Worm (Caenorhabditis elegans) whole organism, young adult: ENCODE results near the gene F42F12.14.

Experiments used
- F52B5.7 ChIP-seq: sonication (generic microtip); optimal IDR thresholded peaks from 2 replicates; lab custom pipeline; 2016; ENCODE audit warnings: mild to moderate bottlenecking, missing genetic modification characterization, missing compliant biosample characterization
- ceh-100 ChIP-seq: fragments of 200-800 bp; sonication (Bioruptor generic); IDR thresholded peaks from 2 replicates; pipeline ENCODE4 v1.3.6; 2022; ENCODE audit warnings: missing genetic modification reagents, missing genetic modification characterization, missing compliant biosample characterization
- lin-35 ChIP-seq, 3 experiments: fragments of 150-350 bp in 2 of 3; sonication (generic microtip) in 1 of 3; optimal IDR thresholded peaks; 2 replicates each; lab custom pipeline; 2014 to 2018; ENCODE audit warnings: missing biosample characterization in 3 of 3, missing genetic modification characterization in 3 of 3, missing genetic modification reagents in 3 of 3
- nfya-1 ChIP-seq: sonication (generic microtip); optimal IDR thresholded peaks from 2 replicates; lab custom pipeline; 2017; ENCODE audit warnings: antibody characterized with exemption, missing compliant biosample characterization, missing genetic modification characterization, borderline replicate concordance; ENCODE audit not compliant: insufficient read depth
- nhr-27 ChIP-seq: fragments of 200-800 bp; sonication (Bioruptor generic); optimal IDR thresholded peaks from 2 replicates; lab custom pipeline; 2018; ENCODE audit warnings: mild to moderate bottlenecking, missing genetic modification characterization, moderate library complexity, missing compliant biosample characterization
- rpc-1 ChIP-seq, 2 experiments: fragments of 150-350 bp in 1 of 2; sonication (generic microtip) in 1 of 2; optimal IDR thresholded peaks; 2 replicates each; lab custom pipeline; 2014 to 2018; ENCODE audit warnings: missing biosample characterization in 1 of 2, missing genetic modification characterization in 1 of 2, missing genetic modification reagents in 1 of 2, missing genotype in 1 of 2
- tbp1 ChIP-seq: fragments of 200-800 bp; sonication (Bioruptor generic); optimal IDR thresholded peaks from 2 replicates; lab custom pipeline; 2018; ENCODE audit warnings: mild to moderate bottlenecking, missing genetic modification characterization, missing compliant biosample characterization
- unc-62 ChIP-seq: fragments of 150-350 bp; optimal IDR thresholded peaks from 2 replicates; lab custom pipeline; 2014; ENCODE audit warnings: missing biosample characterization, missing genetic modification reagents, missing genetic modification characterization

- TF ChIP-seq lin-35 (GFP tag; optimal IDR thresholded peaks at IDR 0.05; lab: Kevin White, UChicago) (no peak), ceh-100 (GFP tag; lab: Robert Waterston, UW) (no peak), F52B5.7 (tag; lab: Kevin White, UChicago) (no peak), tbp1 (GFP tag; lab: Kevin White, UChicago) (no peak), unc-62 (GFP tag; lab: Kevin White, UChicago) (no peak), rpc-1 (optimal IDR thresholded peaks at IDR 0.05; lab: Kevin White, UChicago) (no peak), rpc-1 (tag; optimal IDR thresholded peaks at IDR 0.05; lab: Kevin White, UChicago) (no peak), nfya-1 (tag; lab: Kevin White, UChicago) (no peak), nhr-27 (tag; lab: Kevin White, UChicago) (no peak)
Observed at ce11 chrX:12391380-12391779, 43.0 kb downstream of the F42F12.14 start, which contains the start of gene nekl-3.
